Fruit fly (Drosophila melanogaster): Measurements from ENCODE around the gene CG4789.
A peak's percentile ranks its signal among the peaks of the same experiment; 100 is the strongest.

The CG4789 gene

dm6 chrX:16811213-16811749 is 10.6 kb downstream of the CG4789 start, which contains the start of gene CG4829 (continued):
- peak; percentile 86 for TF ChIP-seq Atf6 (GFP tag; IDR thresholded peaks at IDR 0.05)
- peak; percentile 94 for TF ChIP-seq Rfx (GFP tag; IDR thresholded peaks at IDR 0.05)
- TF ChIP-seq CG14965 (GFP tag; optimal IDR thresholded peaks at IDR 0.05; ENCODE audit: borderline replicate concordance) = peak; percentile 23
- peak; percentile 97 for TF ChIP-seq Ets65A (GFP tag)
- peak; percentile 84 for TF ChIP-seq CG10543 (GFP tag; optimal IDR thresholded peaks at IDR 0.05)
- TF ChIP-seq sima (GFP tag; optimal IDR thresholded peaks at IDR 0.05) = peak; percentile 68
- peak; percentile 87 for TF ChIP-seq CG10366 (GFP tag; IDR thresholded peaks at IDR 0.05)
- TF ChIP-seq CG17359 (tag; optimal IDR thresholded peaks at IDR 0.05) = peak; percentile 94
- peak; percentile 95 for TF ChIP-seq CG1603 (tag; optimal IDR thresholded peaks at IDR 0.05)
- peak; percentile 68 for TF ChIP-seq CG12942 (GFP tag; optimal IDR thresholded peaks at IDR 0.05)
- TF ChIP-seq Dek (tag; optimal IDR thresholded peaks at IDR 0.05) = peak; percentile 86
- peak; percentile 82 for TF ChIP-seq CG10654 (GFP tag; optimal IDR thresholded peaks at IDR 0.05)
- TF ChIP-seq jumu (GFP tag; optimal IDR thresholded peaks at IDR 0.05) = peak; percentile 84
- peak; percentile 91 for TF ChIP-seq gem (tag; optimal IDR thresholded peaks at IDR 0.05)
- TF ChIP-seq CG4854 (GFP tag; optimal IDR thresholded peaks at IDR 0.05) = peak; percentile 79
- TF ChIP-seq pita (GFP tag; optimal IDR thresholded peaks at IDR 0.05) = no peak
- peak; percentile 86 for TF ChIP-seq CG17829 (tag; optimal IDR thresholded peaks at IDR 0.05)
- peak; percentile 88 for TF ChIP-seq CG10979 (tag; optimal IDR thresholded peaks at IDR 0.05)
- peak; percentile 76 for TF ChIP-seq CG1792 (GFP tag; optimal IDR thresholded peaks at IDR 0.05)
- TF ChIP-seq gfzf (GFP tag; optimal IDR thresholded peaks at IDR 0.05) = no peak
- peak; percentile 76 for TF ChIP-seq Fer2 (tag; optimal IDR thresholded peaks at IDR 0.05)
- TF ChIP-seq Oaz (GFP tag; IDR thresholded peaks at IDR 0.05) = peak; percentile 81
- TF ChIP-seq NC2α (GFP tag; optimal IDR thresholded peaks at IDR 0.05) = peak; percentile 64
- no peak for TF ChIP-seq nerfin-2 (GFP tag; IDR thresholded peaks at IDR 0.05; ENCODE audit: partially characterized antibody)
- peak; percentile 79 for TF ChIP-seq Max (GFP tag; optimal IDR thresholded peaks at IDR 0.05)
- TF ChIP-seq ato (GFP tag; IDR thresholded peaks at IDR 0.05; ENCODE audit: partially characterized antibody) = no peak
- peak; percentile 79 for TF ChIP-seq Dad (GFP tag; optimal IDR thresholded peaks at IDR 0.05)
- peak; percentile 70; the same call in 1 of the 2 replicates for TF ChIP-seq wdn (GFP tag; IDR thresholded peaks at IDR 0.05)
- TF ChIP-seq Myb (GFP tag; optimal IDR thresholded peaks at IDR 0.05) = peak; percentile 58
- no peak for TF ChIP-seq amos (GFP tag; IDR thresholded peaks at IDR 0.05; ENCODE audit: partially characterized antibody)
- peak; percentile 72 for TF ChIP-seq twi (tag; optimal IDR thresholded peaks at IDR 0.05)
- TF ChIP-seq Hmx (GFP tag; optimal IDR thresholded peaks at IDR 0.05) = peak; percentile 1
- peak; percentile 73 for TF ChIP-seq zfh2 (GFP tag; optimal IDR thresholded peaks at IDR 0.05)
- no peak for TF ChIP-seq CG42726 (GFP tag; IDR thresholded peaks at IDR 0.05; ENCODE audit: partially characterized antibody)
- peak; percentile 86 for TF ChIP-seq otp (GFP tag; IDR thresholded peaks at IDR 0.05)
- peak; percentile 20 for TF ChIP-seq CG7271 (tag; optimal IDR thresholded peaks at IDR 0.05)
- TF ChIP-seq CG3838 (GFP tag; optimal IDR thresholded peaks at IDR 0.05) = peak; percentile 45
- TF ChIP-seq wor (GFP tag; IDR thresholded peaks at IDR 0.05) = peak; percentile 67
- TF ChIP-seq kni (GFP tag; optimal IDR thresholded peaks at IDR 0.05) = peak; percentile 25
- peak; percentile 86 for TF ChIP-seq Meics (GFP tag; optimal IDR thresholded peaks at IDR 0.05)
- peak; percentile 69 for TF ChIP-seq CG8359 (GFP tag; optimal IDR thresholded peaks at IDR 0.05; ENCODE audit: borderline replicate concordance)
- TF ChIP-seq eve (GFP tag; optimal IDR thresholded peaks at IDR 0.05) = no peak
- TF ChIP-seq phol (tag; optimal IDR thresholded peaks at IDR 0.05) = peak; percentile 88
- TF ChIP-seq emc (GFP tag; optimal IDR thresholded peaks at IDR 0.05) = peak; percentile 65
- peak; percentile 95 for TF ChIP-seq CG11695 (GFP tag; IDR thresholded peaks at IDR 0.05)
- TF ChIP-seq jing (GFP tag; optimal IDR thresholded peaks at IDR 0.05) = peak; percentile 81
- TF ChIP-seq pb (GFP tag; optimal IDR thresholded peaks at IDR 0.05) = peak; percentile 82
- peak; percentile 81 for TF ChIP-seq CG7556 (GFP tag; optimal IDR thresholded peaks at IDR 0.05)
- peak; percentile 73 for TF ChIP-seq CG9437 (GFP tag; optimal IDR thresholded peaks at IDR 0.05)
- peak; percentile 88 for TF ChIP-seq sqz (GFP tag; optimal IDR thresholded peaks at IDR 0.05)

Measured in whole organism, embryonic.